Fruit fly (Drosophila melanogaster) whole organism, embryonic: ENCODE data around the gene ldbr.
A peak's percentile ranks its signal among the peaks of the same experiment; 100 is the strongest.

ENCODE experiments used
- Atf3 ChIP-seq: fragments of 200-800 bp; sonication (Bioruptor generic); optimal IDR thresholded peaks from 3 replicates; lab custom pipeline; 2016; ENCODE audit warnings: missing biosample characterization, missing genetic modification characterization
- Bgb ChIP-seq: fragments of 200-800 bp; sonication (Bioruptor generic); IDR thresholded peaks from 2 replicates; pipeline ENCODE4 v1.3.6; 2022; ENCODE audit warnings: missing biosample characterization, missing genetic modification characterization; ENCODE audit not compliant: partially characterized antibody
- CG10267 ChIP-seq: fragments of 200-800 bp; sonication (Bioruptor generic); optimal IDR thresholded peaks from 2 replicates; lab custom pipeline; 2018; ENCODE audit warnings: missing biosample characterization, mild to moderate bottlenecking, missing genetic modification characterization, moderate library complexity
- CG10979 ChIP-seq: fragments of 200-800 bp; sonication (Bioruptor generic); optimal IDR thresholded peaks from 2 replicates; lab custom pipeline; 2018; ENCODE audit warnings: missing biosample characterization, mild to moderate bottlenecking, missing genetic modification characterization, moderate library complexity
- CG11696 ChIP-seq: fragments of 200-800 bp; sonication (Bioruptor generic); IDR thresholded peaks from 2 replicates; pipeline ENCODE4 v1.3.6; 2022; ENCODE audit warnings: missing biosample characterization, missing genetic modification characterization
- CG12071 ChIP-seq: fragments of 200-800 bp; sonication (Bioruptor generic); optimal IDR thresholded peaks from 3 replicates; lab custom pipeline; 2018; ENCODE audit warnings: missing biosample characterization, mild to moderate bottlenecking, missing genetic modification characterization
- CG12236 ChIP-seq: fragments of 200-800 bp; sonication (Bioruptor generic); optimal IDR thresholded peaks from 2 replicates; lab custom pipeline; 2016; ENCODE audit warnings: missing biosample characterization, missing genetic modification characterization
- CG12299 ChIP-seq: fragments of 200-800 bp; sonication (Bioruptor generic); optimal IDR thresholded peaks from 2 replicates; lab custom pipeline; 2018; ENCODE audit warnings: missing biosample characterization, mild to moderate bottlenecking, missing genetic modification characterization
- CG12744 ChIP-seq: fragments of 200-800 bp; sonication (Bioruptor generic); optimal IDR thresholded peaks from 2 replicates; lab custom pipeline; 2016; ENCODE audit warnings: missing biosample characterization, missing genetic modification characterization
- CG13624 ChIP-seq: fragments of 200-800 bp; sonication (Bioruptor generic); optimal IDR thresholded peaks from 2 replicates; lab custom pipeline; 2016; ENCODE audit warnings: missing biosample characterization, missing genetic modification characterization
- CG15514 ChIP-seq: fragments of 200-800 bp; sonication (Bioruptor generic); optimal IDR thresholded peaks from 3 replicates; lab custom pipeline; 2017; ENCODE audit warnings: missing biosample characterization, missing genetic modification characterization, mild to moderate bottlenecking, moderate library complexity, missing genetic modification reagents
- CG17328 ChIP-seq: fragments of 200-800 bp; sonication (Bioruptor generic); IDR thresholded peaks from 2 replicates; pipeline ENCODE4 v1.3.6; 2022; ENCODE audit warnings: missing biosample characterization, missing genetic modification characterization
- CG2875 ChIP-seq: fragments of 200-800 bp; sonication (Bioruptor generic); optimal IDR thresholded peaks from 2 replicates; lab custom pipeline; 2017; ENCODE audit warnings: missing biosample characterization, mild to moderate bottlenecking, missing genetic modification characterization, missing genetic modification reagents
- CG2889 ChIP-seq: fragments of 200-800 bp; sonication (Bioruptor generic); IDR thresholded peaks from 3 replicates; pipeline ENCODE4 v1.3.6; 2022; ENCODE audit warnings: missing biosample characterization, missing genetic modification characterization
- CG4820 ChIP-seq: fragments of 200-800 bp; sonication (Bioruptor generic); optimal IDR thresholded peaks from 3 replicates; lab custom pipeline; 2016; ENCODE audit warnings: missing biosample characterization, missing genetic modification characterization
- CG4854 ChIP-seq: fragments of 200-800 bp; sonication (Bioruptor generic); optimal IDR thresholded peaks from 2 replicates; lab custom pipeline; 2016; ENCODE audit warnings: missing biosample characterization, missing genetic modification characterization, inconsistent platforms
- CG5180 ChIP-seq: fragments of 200-800 bp; sonication (Bioruptor generic); optimal IDR thresholded peaks from 3 replicates; lab custom pipeline; 2017; ENCODE audit warnings: missing biosample characterization, missing genetic modification characterization, mild to moderate bottlenecking, moderate library complexity, missing genetic modification reagents
- CG5245 ChIP-seq: fragments of 200-800 bp; sonication (Bioruptor generic); optimal IDR thresholded peaks from 3 replicates; lab custom pipeline; 2016; ENCODE audit warnings: missing biosample characterization, missing genetic modification characterization
- CG6254 ChIP-seq: fragments of 200-800 bp; sonication (Bioruptor generic); optimal IDR thresholded peaks from 3 replicates; lab custom pipeline; 2017; ENCODE audit warnings: mild to moderate bottlenecking, missing biosample characterization, missing genetic modification reagents, missing genetic modification characterization
- CG7928 ChIP-seq: fragments of 200-800 bp; sonication (Bioruptor generic); optimal IDR thresholded peaks from 2 replicates; lab custom pipeline; 2017; ENCODE audit warnings: missing biosample characterization, mild to moderate bottlenecking, missing genetic modification characterization
- CG8089 ChIP-seq: fragments of 200-800 bp; sonication (Bioruptor generic); optimal IDR thresholded peaks from 3 replicates; lab custom pipeline; 2016; ENCODE audit warnings: missing biosample characterization, missing genetic modification characterization
- CG8388 ChIP-seq: fragments of 200-800 bp; sonication (Bioruptor generic); optimal IDR thresholded peaks from 2 replicates; lab custom pipeline; 2019; ENCODE audit warnings: missing biosample characterization, mild to moderate bottlenecking, missing genetic modification characterization, moderate library complexity
- CG8765 ChIP-seq: fragments of 200-800 bp; sonication (Bioruptor generic); IDR thresholded peaks from 2 replicates; pipeline ENCODE4 v1.3.6; 2022; ENCODE audit warnings: missing biosample characterization, missing genetic modification characterization
- CG9437 ChIP-seq: fragments of 200-800 bp; sonication (Bioruptor generic); optimal IDR thresholded peaks from 2 replicates; lab custom pipeline; 2018; ENCODE audit warnings: missing biosample characterization, mild to moderate bottlenecking, missing genetic modification characterization
- GATAe ChIP-seq: fragments of 200-800 bp; sonication (Bioruptor generic); conservative IDR thresholded peaks from 2 replicates; pipeline ENCODE4 v1.3.6; 2022; ENCODE audit warnings: missing biosample characterization, missing genetic modification characterization
- H15 ChIP-seq: fragments of 200-800 bp; sonication (Bioruptor generic); IDR thresholded peaks from 3 replicates; pipeline ENCODE4 v1.3.6; 2022; ENCODE audit warnings: missing biosample characterization, missing genetic modification characterization
- MTF-1 ChIP-seq: fragments of 200-800 bp; sonication (Bioruptor generic); optimal IDR thresholded peaks from 2 replicates; lab custom pipeline; 2018; ENCODE audit warnings: missing biosample characterization, mild to moderate bottlenecking, missing genetic modification characterization, borderline replicate concordance
- NC2α ChIP-seq: fragments of 200-800 bp; sonication (Bioruptor generic); optimal IDR thresholded peaks from 2 replicates; lab custom pipeline; 2016; ENCODE audit warnings: missing biosample characterization, missing genetic modification characterization
- Nf-YC ChIP-seq: fragments of 200-800 bp; optimal IDR thresholded peaks from 3 replicates; lab custom pipeline; 2019; ENCODE audit warnings: missing biosample characterization, mild to moderate bottlenecking, missing genetic modification characterization, moderate library complexity
- abd-A ChIP-seq: fragments of 200-800 bp; sonication (Bioruptor generic); optimal IDR thresholded peaks from 3 replicates; lab custom pipeline; 2019; ENCODE audit warnings: missing biosample characterization, mild to moderate bottlenecking, missing genetic modification characterization, moderate library complexity
- ash1 ChIP-seq: fragments of 200-800 bp; sonication (Bioruptor generic); optimal IDR thresholded peaks from 2 replicates; lab custom pipeline; 2018; ENCODE audit warnings: missing biosample characterization, mild to moderate bottlenecking, missing genetic modification characterization
- bbx ChIP-seq: fragments of 200-800 bp; sonication (Bioruptor generic); IDR thresholded peaks from 2 replicates; pipeline ENCODE4 v1.3.6; 2022; ENCODE audit warnings: missing biosample characterization, missing genetic modification characterization; ENCODE audit not compliant: partially characterized antibody
- caup ChIP-seq: fragments of 200-800 bp; sonication (Bioruptor generic); optimal IDR thresholded peaks from 3 replicates; lab custom pipeline; 2017; ENCODE audit warnings: missing biosample characterization, mild to moderate bottlenecking, missing genetic modification characterization, moderate library complexity; ENCODE audit not compliant: severe bottlenecking
- chinmo ChIP-seq: fragments of 200-800 bp; sonication (Bioruptor generic); IDR thresholded peaks from 4 replicates; pipeline ENCODE4 v1.3.6; 2022; ENCODE audit warnings: missing biosample characterization, missing genetic modification characterization; ENCODE audit not compliant: partially characterized antibody
- dati ChIP-seq: fragments of 200-800 bp; sonication (Bioruptor generic); IDR thresholded peaks from 2 replicates; pipeline ENCODE4 v1.3.6; 2022; ENCODE audit warnings: missing biosample characterization, missing genetic modification characterization
- dmrt99B ChIP-seq: fragments of 200-800 bp; sonication (Bioruptor generic); optimal IDR thresholded peaks from 2 replicates; lab custom pipeline; 2018; ENCODE audit warnings: missing biosample characterization, mild to moderate bottlenecking, missing genetic modification characterization, moderate library complexity
- ems ChIP-seq: fragments of 200-800 bp; sonication (Bioruptor generic); optimal IDR thresholded peaks from 3 replicates; lab custom pipeline; 2016; ENCODE audit warnings: missing biosample characterization, missing genetic modification characterization
- en ChIP-seq: fragments of 200-800 bp; sonication (Bioruptor generic); optimal IDR thresholded peaks from 2 replicates; lab custom pipeline; 2016; ENCODE audit warnings: missing biosample characterization, missing genetic modification characterization
- esg ChIP-seq: fragments of 200-800 bp; sonication (Bioruptor generic); conservative IDR thresholded peaks from 2 replicates; pipeline ENCODE4 v1.3.6; 2022; ENCODE audit warnings: missing biosample characterization, missing genetic modification characterization
- gsb-n ChIP-seq: fragments of 200-800 bp; sonication (Bioruptor generic); optimal IDR thresholded peaks from 3 replicates; lab custom pipeline; 2018; ENCODE audit warnings: missing biosample characterization, mild to moderate bottlenecking, missing genetic modification characterization
- h ChIP-seq: fragments of >200 bp; optimal IDR thresholded peaks from 2 replicates; lab custom pipeline; 2017
- mam ChIP-seq: fragments of 200-800 bp; sonication (Bioruptor generic); optimal IDR thresholded peaks from 3 replicates; lab custom pipeline; 2016; ENCODE audit warnings: missing biosample characterization, missing genetic modification characterization
- otp ChIP-seq: fragments of 200-800 bp; sonication (Bioruptor generic); IDR thresholded peaks from 3 replicates; pipeline ENCODE4, ENCODE4 v1.3.6; 2022; ENCODE audit warnings: missing biosample characterization, missing genetic modification characterization
- pan ChIP-seq, 4 experiments: fragments of >200 bp in 3 of 4; fragments of 200-800 bp in 1 of 4; sonication (Bioruptor generic) in 1 of 4; optimal IDR thresholded peaks in 3 of 4; IDR thresholded peaks in 1 of 4; 2 replicates each; pipeline versions ENCODE4 v1.3.6 to Lab custom; 2017 to 2022; ENCODE audit warnings: missing biosample characterization in 2 of 4, missing genetic modification characterization in 2 of 4, mixed read lengths in 1 of 4
- pita ChIP-seq: fragments of 200-800 bp; sonication (Bioruptor generic); optimal IDR thresholded peaks from 2 replicates; lab custom pipeline; 2017; ENCODE audit warnings: missing biosample characterization, mild to moderate bottlenecking, missing genetic modification characterization
- prd ChIP-seq, 3 experiments: fragments of >200 bp in 2 of 3; fragments of 200-800 bp in 1 of 3; sonication (Bioruptor generic) in 1 of 3; optimal IDR thresholded peaks in 2 of 3; IDR thresholded peaks in 1 of 3; 2 replicates in 2 of 3; 3 replicates in 1 of 3; pipeline versions ENCODE4 v1.3.6 to Lab custom; 2017 to 2022; ENCODE audit warnings: missing biosample characterization in 1 of 3, missing genetic modification characterization in 1 of 3
- sob ChIP-seq: fragments of 200-800 bp; sonication (Bioruptor generic); IDR thresholded peaks from 2 replicates; pipeline ENCODE4 v1.3.6; 2022; ENCODE audit warnings: missing biosample characterization, missing genetic modification characterization
- tll ChIP-seq, 2 experiments: fragments of 200-800 bp in 1 of 2; fragments of >200 bp in 1 of 2; sonication (Bioruptor generic) in 1 of 2; optimal IDR thresholded peaks; 2 replicates each; lab custom pipeline; 2017 to 2019; ENCODE audit warnings: missing biosample characterization in 2 of 2, missing genetic modification characterization in 2 of 2, mild to moderate bottlenecking in 1 of 2, moderate library complexity in 1 of 2
- trem ChIP-seq: fragments of 200-800 bp; optimal IDR thresholded peaks from 3 replicates; lab custom pipeline; 2019; ENCODE audit warnings: missing biosample characterization, mild to moderate bottlenecking, missing genetic modification characterization, moderate library complexity

The ldbr gene

dm6 chr3L:8072720-8073119 lies 48.9 kb upstream of the ldbr start (continued):
- 0 out of 3 replicates have a peak, but pooled peaks have one; percentile 25 for TF ChIP-seq otp (GFP tag; lab: Robert Waterston, UW)
- no peak for TF ChIP-seq pita (GFP tag; lab: Kevin White, UChicago)
- TF ChIP-seq Bgb (GFP tag; lab: Robert Waterston, UW): no peak
- no peak for TF ChIP-seq Atf3
- no peak for TF ChIP-seq prd (optimal IDR thresholded peaks at IDR 0.05; lab: Kevin White, UChicago)
- peak; percentile 79 for TF ChIP-seq prd (GFP tag; IDR thresholded peaks at IDR 0.05; lab: Robert Waterston, UW)
- no peak for TF ChIP-seq en (GFP tag; lab: Kevin White, UChicago)
- TF ChIP-seq h: no peak
- TF ChIP-seq CG7928 (GFP tag; lab: Kevin White, UChicago): peak; percentile 9
- TF ChIP-seq tll (GFP tag; optimal IDR thresholded peaks at IDR 0.05; lab: Kevin White, UChicago): no peak
- TF ChIP-seq CG12071 (GFP tag; lab: Kevin White, UChicago): peak; percentile 49
- TF ChIP-seq MTF-1: peak; percentile 59
- peak; percentile 65 for TF ChIP-seq CG13624 (GFP tag; lab: Kevin White, UChicago)
- no peak for TF ChIP-seq CG8089 (GFP tag; lab: Kevin White, UChicago)
- TF ChIP-seq ems (GFP tag; lab: Kevin White, UChicago): no peak
- TF ChIP-seq CG8765 (GFP tag; lab: Robert Waterston, UW): no peak
- peak; percentile 56; the same call in 1 of the 2 replicates for TF ChIP-seq CG17328 (GFP tag; lab: Robert Waterston, UW)
- TF ChIP-seq bbx (GFP tag; lab: Robert Waterston, UW): no peak
- peak; percentile 72 for TF ChIP-seq CG5245 (GFP tag; lab: Kevin White, UChicago)
- TF ChIP-seq CG2875 (GFP tag; lab: Kevin White, UChicago): peak; percentile 18
- no peak for TF ChIP-seq NC2α (GFP tag; lab: Kevin White, UChicago)
- TF ChIP-seq pan (optimal IDR thresholded peaks at IDR 0.05; lab: Kevin White, UChicago): no peak
- TF ChIP-seq pan (GFP tag; optimal IDR thresholded peaks at IDR 0.05 in 1 of 2, IDR thresholded peaks at IDR 0.05 in 1 of 2): peak in 1 of 2 experiments; percentile 70
- TF ChIP-seq abd-A (tag; lab: Kevin White, UChicago): peak; percentile 7
- TF ChIP-seq CG8388 (GFP tag; lab: Kevin White, UChicago): peak; percentile 16
- peak; percentile 88 for TF ChIP-seq dmrt99B
- TF ChIP-seq sob (GFP tag; lab: Robert Waterston, UW): peak; percentile 52; the same call in 1 of the 2 replicates
- peak; percentile 67 for TF ChIP-seq CG5180 (GFP tag; lab: Kevin White, UChicago)
- TF ChIP-seq CG12299 (tag; lab: Kevin White, UChicago): no peak
- peak; percentile 64; the same call in 1 of the 2 replicates for TF ChIP-seq CG11696 (GFP tag; lab: Robert Waterston, UW)
- peak; percentile 69 for TF ChIP-seq CG4820 (GFP tag; lab: Kevin White, UChicago)
- no peak for TF ChIP-seq CG12744 (GFP tag; lab: Kevin White, UChicago)
- peak; percentile 80 for TF ChIP-seq CG10979 (tag; lab: Kevin White, UChicago)
- no peak for TF ChIP-seq ash1
- no peak for TF ChIP-seq GATAe (GFP tag; lab: Robert Waterston, UW)
- peak; percentile 28 for TF ChIP-seq caup
- TF ChIP-seq chinmo (GFP tag; lab: Robert Waterston, UW): no peak
- TF ChIP-seq CG9437 (GFP tag; lab: Kevin White, UChicago): no peak
- no peak for TF ChIP-seq mam
- no peak for TF ChIP-seq CG12236 (GFP tag; lab: Kevin White, UChicago)
- no peak for TF ChIP-seq dati (GFP tag; lab: Robert Waterston, UW)
- TF ChIP-seq trem (tag; lab: Kevin White, UChicago): peak; percentile 44
- TF ChIP-seq CG10267 (tag; lab: Kevin White, UChicago): peak; percentile 53
- TF ChIP-seq CG4854 (GFP tag; lab: Kevin White, UChicago): peak; percentile 71
- no peak for TF ChIP-seq gsb-n (tag; lab: Kevin White, UChicago)
- no peak for TF ChIP-seq CG2889 (GFP tag; lab: Robert Waterston, UW)
- TF ChIP-seq CG6254 (GFP tag; lab: Kevin White, UChicago): peak; percentile 67
- TF ChIP-seq esg: peak; percentile 59; the same call in 1 of the 2 replicates
- TF ChIP-seq H15 (GFP tag; lab: Robert Waterston, UW): no peak; the same call in 2 of the 3 replicates
- TF ChIP-seq CG15514: peak; percentile 39
- peak; percentile 9 for TF ChIP-seq Nf-YC
